Worm (Caenorhabditis elegans) whole organism, midembryonic: ENCODE measurements around the gene gst-10.
"Not testable (repeated sequence)": the region's sequence is repeated elsewhere in the genome, so short reads cannot be mapped to it uniquely, and the experiment has no call there.

Experiments
- T22C8.4 ChIP-seq: fragments of 200-800 bp; sonication (Bioruptor generic); IDR thresholded peaks from 2 replicates; pipeline ENCODE4 v1.3.6; 2022; ENCODE audit warnings: missing genetic modification characterization, missing compliant biosample characterization
- cog-1 ChIP-seq: sonication (generic microtip); optimal IDR thresholded peaks from 2 replicates; lab custom pipeline; 2016; ENCODE audit warnings: missing genetic modification characterization, missing compliant biosample characterization
- flt-1 ChIP-seq: fragments of 200-800 bp; sonication (Bioruptor generic); IDR thresholded peaks from 2 replicates; pipeline ENCODE4 v1.3.6; 2022; ENCODE audit warnings: missing genetic modification characterization, missing compliant biosample characterization
- tab-1 ChIP-seq: fragments of 200-800 bp; sonication (Bioruptor generic); IDR thresholded peaks from 2 replicates; pipeline ENCODE4 v1.3.6; 2022; ENCODE audit warnings: missing genetic modification characterization, missing compliant biosample characterization
- ztf-29 ChIP-seq: fragments of 200-800 bp; sonication (Bioruptor generic); IDR thresholded peaks from 2 replicates; pipeline ENCODE4 v1.3.6; 2022; ENCODE audit warnings: missing genetic modification reagents, missing genetic modification characterization, missing compliant biosample characterization

- TF ChIP-seq cog-1 (tag; lab: Kevin White, UChicago); tab-1; ztf-29 (GFP tag; lab: Robert Waterston, UW); T22C8.4 (GFP tag; lab: Robert Waterston, UW); flt-1 (GFP tag; lab: Robert Waterston, UW): not testable (repeated sequence)
Observed at ce11 chrV:2536309-2536708, 25.2 kb upstream of the gst-10 start, which contains the start of gene Y45G12C.10.
